Fruit fly (Drosophila melanogaster): ENCODE data around the gene IKKepsilon.

dm6 chr2L:20674718-20675117 is 1.1 kb upstream of the IKKepsilon start:
- TF ChIP-seq CG8632 (GFP tag; optimal IDR thresholded peaks at IDR 0.05) (no peak), Smox (GFP tag; optimal IDR thresholded peaks at IDR 0.05) (no peak), CG6854 (GFP tag; optimal IDR thresholded peaks at IDR 0.05) (no peak), CG3032 (tag; optimal IDR thresholded peaks at IDR 0.05) (no peak), CG3919 (GFP tag; optimal IDR thresholded peaks at IDR 0.05) (no peak), CG34406 (GFP tag; optimal IDR thresholded peaks at IDR 0.05) (no peak), CG15336 (GFP tag; IDR thresholded peaks at IDR 0.05) (no peak), CG31627 (GFP tag; optimal IDR thresholded peaks at IDR 0.05) (no peak), achi (GFP tag; optimal IDR thresholded peaks at IDR 0.05) (no peak), fd85E (GFP tag; optimal IDR thresholded peaks at IDR 0.05) (no peak), CG10669 (GFP tag; optimal IDR thresholded peaks at IDR 0.05) (no peak), Sox14 (GFP tag; optimal IDR thresholded peaks at IDR 0.05) (no peak)

All from whole organism, prepupa.